In genomic region chr3L:3319992-3320732, dm6 we compare ENCODE assay signal across 1 fruit fly cellular context.
TF ChIP-seq lines count a peak whose summit lies in the region.

No protein-coding gene starts in this region.

TF ChIP-seq in whole organism, embryonic, 481 proteins besides CTCF, POLR2A, EP300 and RAD21 (continued from another document and continues in another):
- no peak for TF ChIP-seq CG10209 (GFP tag; optimal IDR thresholded peaks at IDR 0.05; lab: Kevin White, UChicago)
- no peak for TF ChIP-seq D (optimal IDR thresholded peaks at IDR 0.05; lab: Kevin White, UChicago)
- TF ChIP-seq D (GFP tag; optimal IDR thresholded peaks at IDR 0.05; lab: Kevin White, UChicago): no peak
- no peak for TF ChIP-seq CG6254 (GFP tag; optimal IDR thresholded peaks at IDR 0.05; lab: Kevin White, UChicago)
- peak; percentile 43 for TF ChIP-seq Xbp1 (GFP tag; optimal IDR thresholded peaks at IDR 0.05; lab: Kevin White, UChicago)
- no peak for TF ChIP-seq usp (GFP tag; optimal IDR thresholded peaks at IDR 0.05; lab: Kevin White, UChicago)
- no peak for TF ChIP-seq CG18262 (tag; optimal IDR thresholded peaks at IDR 0.05; lab: Kevin White, UChicago)
- no peak for TF ChIP-seq Drgx (GFP tag; IDR thresholded peaks at IDR 0.05; lab: Robert Waterston, UW)
- peak; percentile 41 for TF ChIP-seq mam (GFP tag; optimal IDR thresholded peaks at IDR 0.05; lab: Kevin White, UChicago)
- TF ChIP-seq exex (tag; optimal IDR thresholded peaks at IDR 0.05; lab: Kevin White, UChicago): no peak
- TF ChIP-seq ewg (GFP tag; optimal IDR thresholded peaks at IDR 0.05; lab: Kevin White, UChicago): no peak
- TF ChIP-seq CG8359 (GFP tag; optimal IDR thresholded peaks at IDR 0.05; lab: Kevin White, UChicago; ENCODE audit: borderline replicate concordance): no peak
- no peak for TF ChIP-seq CG8944 (GFP tag; optimal IDR thresholded peaks at IDR 0.05; lab: Kevin White, UChicago)
- no peak for TF ChIP-seq ac (GFP tag; optimal IDR thresholded peaks at IDR 0.05; lab: Kevin White, UChicago)
- TF ChIP-seq row (GFP tag; IDR thresholded peaks at IDR 0.05; lab: Robert Waterston, UW): peak; percentile 78
- TF ChIP-seq CG16815 (GFP tag; optimal IDR thresholded peaks at IDR 0.05; lab: Kevin White, UChicago): no peak
- no peak for TF ChIP-seq CHES-1-like (GFP tag; optimal IDR thresholded peaks at IDR 0.05; lab: Kevin White, UChicago)
- no peak for TF ChIP-seq Asciz (GFP tag; optimal IDR thresholded peaks at IDR 0.05; lab: Kevin White, UChicago)
- no peak for TF ChIP-seq CG12104 (GFP tag; optimal IDR thresholded peaks at IDR 0.05; lab: Kevin White, UChicago)
- no peak for TF ChIP-seq CG2202 (tag; optimal IDR thresholded peaks at IDR 0.05; lab: Kevin White, UChicago)
- no peak for TF ChIP-seq rib (GFP tag; IDR thresholded peaks at IDR 0.05; lab: Robert Waterston, UW)
- no peak for TF ChIP-seq Lhr (GFP tag; optimal IDR thresholded peaks at IDR 0.05; lab: Kevin White, UChicago)
- TF ChIP-seq amos (GFP tag; IDR thresholded peaks at IDR 0.05; lab: Robert Waterston, UW; ENCODE audit: partially characterized antibody): no peak
- peak; percentile 23 for TF ChIP-seq unpg (GFP tag; optimal IDR thresholded peaks at IDR 0.05; lab: Kevin White, UChicago)
- no peak for TF ChIP-seq Dll (GFP tag; IDR thresholded peaks at IDR 0.05; lab: Robert Waterston, UW; ENCODE audit: partially characterized antibody)
- no peak for TF ChIP-seq tap (tag; optimal IDR thresholded peaks at IDR 0.05; lab: Kevin White, UChicago)
- TF ChIP-seq lov (optimal IDR thresholded peaks at IDR 0.05; lab: Kevin White, UChicago): no peak
- TF ChIP-seq lov (GFP tag; IDR thresholded peaks at IDR 0.05; lab: Robert Waterston, UW): no peak
- no peak for TF ChIP-seq CG16813 (GFP tag; IDR thresholded peaks at IDR 0.05; lab: Robert Waterston, UW; ENCODE audit: partially characterized antibody)
- peak; percentile 3 for TF ChIP-seq CG13424 (tag; optimal IDR thresholded peaks at IDR 0.05; lab: Kevin White, UChicago)
- no peak for TF ChIP-seq chm (GFP tag; IDR thresholded peaks at IDR 0.05; lab: Robert Waterston, UW)
- peak; percentile 14 for TF ChIP-seq Hsf (GFP tag; optimal IDR thresholded peaks at IDR 0.05; lab: Kevin White, UChicago)
- no peak for TF ChIP-seq run (tag; optimal IDR thresholded peaks at IDR 0.05; lab: Kevin White, UChicago)
- TF ChIP-seq gce (GFP tag; IDR thresholded peaks at IDR 0.05; lab: Robert Waterston, UW): no peak
- TF ChIP-seq Bgb (GFP tag; IDR thresholded peaks at IDR 0.05; lab: Robert Waterston, UW; ENCODE audit: partially characterized antibody): no peak
- no peak for TF ChIP-seq tna (GFP tag; IDR thresholded peaks at IDR 0.05; lab: Robert Waterston, UW; ENCODE audit: partially characterized antibody)
- no peak for TF ChIP-seq CG10267 (tag; optimal IDR thresholded peaks at IDR 0.05; lab: Kevin White, UChicago)
- no peak for TF ChIP-seq z (GFP tag; IDR thresholded peaks at IDR 0.05; lab: Robert Waterston, UW)
- TF ChIP-seq CG14014 (GFP tag; IDR thresholded peaks at IDR 0.05; lab: Robert Waterston, UW): 0 out of 2 replicates have a peak, but pooled peaks have one; percentile 47
- no peak for TF ChIP-seq dati (GFP tag; IDR thresholded peaks at IDR 0.05; lab: Robert Waterston, UW)
- TF ChIP-seq tll (GFP tag; optimal IDR thresholded peaks at IDR 0.05; lab: Kevin White, UChicago): no peak
- no peak for TF ChIP-seq CG7963 (GFP tag; IDR thresholded peaks at IDR 0.05; lab: Robert Waterston, UW; ENCODE audit: partially characterized antibody)
- no peak for TF ChIP-seq CG13624 (GFP tag; optimal IDR thresholded peaks at IDR 0.05; lab: Kevin White, UChicago)
- TF ChIP-seq kni (GFP tag; optimal IDR thresholded peaks at IDR 0.05; lab: Kevin White, UChicago): no peak
- no peak for TF ChIP-seq sr (GFP tag; IDR thresholded peaks at IDR 0.05; lab: Robert Waterston, UW)
- no peak for TF ChIP-seq p53 (GFP tag; optimal IDR thresholded peaks at IDR 0.05; lab: Kevin White, UChicago)
- TF ChIP-seq CG12769 (tag; optimal IDR thresholded peaks at IDR 0.05; lab: Kevin White, UChicago): peak; percentile 43
- TF ChIP-seq CG33213 (GFP tag; optimal IDR thresholded peaks at IDR 0.05; lab: Kevin White, UChicago): no peak
- TF ChIP-seq ato (GFP tag; IDR thresholded peaks at IDR 0.05; lab: Robert Waterston, UW; ENCODE audit: partially characterized antibody): no peak
- no peak for TF ChIP-seq sim (GFP tag; IDR thresholded peaks at IDR 0.05; lab: Robert Waterston, UW)
- TF ChIP-seq h (optimal IDR thresholded peaks at IDR 0.05; lab: Kevin White, UChicago): no peak
- TF ChIP-seq ERR (GFP tag; optimal IDR thresholded peaks at IDR 0.05; lab: Kevin White, UChicago): peak; percentile 57
- peak; percentile 43; the same call in 1 of the 2 replicates for TF ChIP-seq CG14441 (GFP tag; IDR thresholded peaks at IDR 0.05; lab: Robert Waterston, UW)
- no peak for TF ChIP-seq pfk (GFP tag; optimal IDR thresholded peaks at IDR 0.05; lab: Kevin White, UChicago)
- no peak for TF ChIP-seq bowl (GFP tag; IDR thresholded peaks at IDR 0.05; lab: Robert Waterston, UW)
- TF ChIP-seq CG31365 (tag; optimal IDR thresholded peaks at IDR 0.05; lab: Kevin White, UChicago): no peak
- TF ChIP-seq gt (GFP tag; IDR thresholded peaks at IDR 0.05; lab: Robert Waterston, UW): no peak
- peak; percentile 47 for TF ChIP-seq CG34376 (GFP tag; optimal IDR thresholded peaks at IDR 0.05; lab: Kevin White, UChicago)
- peak; percentile 43 for TF ChIP-seq CG4282 (GFP tag; optimal IDR thresholded peaks at IDR 0.05; lab: Kevin White, UChicago)
- TF ChIP-seq hbn (GFP tag; IDR thresholded peaks at IDR 0.05; lab: Robert Waterston, UW; ENCODE audit: partially characterized antibody): no peak
- no peak for TF ChIP-seq al (GFP tag; IDR thresholded peaks at IDR 0.05; lab: Robert Waterston, UW)
- no peak for TF ChIP-seq HLH4C (GFP tag; IDR thresholded peaks at IDR 0.05; lab: Robert Waterston, UW; ENCODE audit: partially characterized antibody)
- no peak for TF ChIP-seq Sry-δ (GFP tag; optimal IDR thresholded peaks at IDR 0.05; lab: Kevin White, UChicago)
- peak; percentile 4 for TF ChIP-seq CG9817 (tag; optimal IDR thresholded peaks at IDR 0.05; lab: Kevin White, UChicago)
- TF ChIP-seq Pdp1 (GFP tag; optimal IDR thresholded peaks at IDR 0.05; lab: Kevin White, UChicago): peak; percentile 33 to 59
- peak; percentile 50 for TF ChIP-seq lab (GFP tag; optimal IDR thresholded peaks at IDR 0.05; lab: Kevin White, UChicago)
- TF ChIP-seq sqz (GFP tag; optimal IDR thresholded peaks at IDR 0.05; lab: Kevin White, UChicago): no peak
- no peak for TF ChIP-seq ap (GFP tag; IDR thresholded peaks at IDR 0.05; lab: Robert Waterston, UW)
- TF ChIP-seq CG42726 (GFP tag; IDR thresholded peaks at IDR 0.05; lab: Robert Waterston, UW; ENCODE audit: partially characterized antibody): no peak
- TF ChIP-seq ro (GFP tag; IDR thresholded peaks at IDR 0.05; lab: Robert Waterston, UW): no peak
- 0 out of 3 replicates have a peak, but pooled peaks have one; percentile 12 for TF ChIP-seq CG3726 (GFP tag; IDR thresholded peaks at IDR 0.05; lab: Robert Waterston, UW)
- no peak for TF ChIP-seq CG10959 (GFP tag; IDR thresholded peaks at IDR 0.05; lab: Robert Waterston, UW)
- no peak for TF ChIP-seq jing (GFP tag; optimal IDR thresholded peaks at IDR 0.05; lab: Kevin White, UChicago)
- no peak for TF ChIP-seq pb (GFP tag; optimal IDR thresholded peaks at IDR 0.05; lab: Kevin White, UChicago)
- TF ChIP-seq CG9932 (GFP tag; IDR thresholded peaks at IDR 0.05; lab: Robert Waterston, UW): 0 out of 2 replicates have a peak, but pooled peaks have one; percentile 32
- TF ChIP-seq CG8765 (GFP tag; IDR thresholded peaks at IDR 0.05; lab: Robert Waterston, UW): no peak
- no peak for TF ChIP-seq CG5953 (GFP tag; IDR thresholded peaks at IDR 0.05; lab: Robert Waterston, UW)
- TF ChIP-seq NFAT (GFP tag; IDR thresholded peaks at IDR 0.05; lab: Robert Waterston, UW): 0 out of 2 replicates have a peak, but pooled peaks have one; percentile 30
- no peak for TF ChIP-seq kay (GFP tag; optimal IDR thresholded peaks at IDR 0.05; lab: Kevin White, UChicago)
- TF ChIP-seq gcm2 (GFP tag; optimal IDR thresholded peaks at IDR 0.05; lab: Kevin White, UChicago): no peak
- peak in 1 of 2 experiments; percentile 97 for TF ChIP-seq Hr78 (GFP tag; optimal IDR thresholded peaks at IDR 0.05; lab: Kevin White, UChicago)
- no peak for TF ChIP-seq knrl (GFP tag; IDR thresholded peaks at IDR 0.05; lab: Robert Waterston, UW; ENCODE audit: partially characterized antibody)
- TF ChIP-seq H2.0 (GFP tag; IDR thresholded peaks at IDR 0.05; lab: Robert Waterston, UW): no peak
- TF ChIP-seq CG17385 (GFP tag; optimal IDR thresholded peaks at IDR 0.05; lab: Kevin White, UChicago): peak; percentile 38
- TF ChIP-seq wek (GFP tag; optimal IDR thresholded peaks at IDR 0.05; lab: Kevin White, UChicago): no peak
- TF ChIP-seq C15 (GFP tag; IDR thresholded peaks at IDR 0.05; lab: Robert Waterston, UW): no peak
- TF ChIP-seq Adf1 (GFP tag; IDR thresholded peaks at IDR 0.05; lab: Robert Waterston, UW): 0 out of 2 replicates have a peak, but pooled peaks have one; percentile 10
- TF ChIP-seq CG6791 (GFP tag; IDR thresholded peaks at IDR 0.05; lab: Robert Waterston, UW; ENCODE audit: partially characterized antibody): no peak
- no peak for TF ChIP-seq Sox100B (GFP tag; optimal IDR thresholded peaks at IDR 0.05; lab: Kevin White, UChicago)
- no peak for TF ChIP-seq oc (tag; optimal IDR thresholded peaks at IDR 0.05; lab: Kevin White, UChicago)
- TF ChIP-seq Jarid2 (GFP tag; optimal IDR thresholded peaks at IDR 0.05; lab: Kevin White, UChicago): no peak
- no peak for TF ChIP-seq CG2889 (GFP tag; IDR thresholded peaks at IDR 0.05; lab: Robert Waterston, UW)
- TF ChIP-seq CG3407 (GFP tag; optimal IDR thresholded peaks at IDR 0.05; lab: Kevin White, UChicago): no peak
- TF ChIP-seq Doc2 (GFP tag; IDR thresholded peaks at IDR 0.05; lab: Robert Waterston, UW): no peak
- TF ChIP-seq Hr39 (optimal IDR thresholded peaks at IDR 0.05; lab: Kevin White, UChicago): no peak
- TF ChIP-seq Fer1 (GFP tag; optimal IDR thresholded peaks at IDR 0.05; lab: Kevin White, UChicago): peak; percentile 46
- TF ChIP-seq CG15073 (GFP tag; optimal IDR thresholded peaks at IDR 0.05; lab: Kevin White, UChicago): no peak
- TF ChIP-seq CG3163 (GFP tag; optimal IDR thresholded peaks at IDR 0.05; lab: Kevin White, UChicago): no peak
- TF ChIP-seq Stat92E (GFP tag; optimal IDR thresholded peaks at IDR 0.05; lab: Kevin White, UChicago): no peak
- TF ChIP-seq Poxn (GFP tag; IDR thresholded peaks at IDR 0.05; lab: Robert Waterston, UW): no peak
- no peak for TF ChIP-seq Fer2 (tag; optimal IDR thresholded peaks at IDR 0.05; lab: Kevin White, UChicago)
- peak; percentile 15 for TF ChIP-seq CG6765 (GFP tag; optimal IDR thresholded peaks at IDR 0.05; lab: Kevin White, UChicago)
- no peak for TF ChIP-seq CG11695 (GFP tag; IDR thresholded peaks at IDR 0.05; lab: Robert Waterston, UW)
- peak; percentile 2 for TF ChIP-seq CG12219 (GFP tag; optimal IDR thresholded peaks at IDR 0.05; lab: Kevin White, UChicago)
- TF ChIP-seq Sin3A (optimal IDR thresholded peaks at IDR 0.05; lab: Kevin White, UChicago): no peak
- TF ChIP-seq stwl (tag; optimal IDR thresholded peaks at IDR 0.05; lab: Kevin White, UChicago): no peak
- no peak for TF ChIP-seq CG7987 (GFP tag; optimal IDR thresholded peaks at IDR 0.05; lab: Kevin White, UChicago)
- no peak for TF ChIP-seq cad (GFP tag; optimal IDR thresholded peaks at IDR 0.05; lab: Kevin White, UChicago)
- TF ChIP-seq Sry-β (GFP tag; optimal IDR thresholded peaks at IDR 0.05; lab: Kevin White, UChicago): no peak
- peak; percentile 34 for TF ChIP-seq Antp (GFP tag; optimal IDR thresholded peaks at IDR 0.05; lab: Kevin White, UChicago)
- no peak for TF ChIP-seq Trl (optimal IDR thresholded peaks at IDR 0.05; lab: Kevin White, UChicago)
- TF ChIP-seq Trl (GFP tag; optimal IDR thresholded peaks at IDR 0.05; lab: Kevin White, UChicago): peak; percentile 19
- TF ChIP-seq dpn (GFP tag; optimal IDR thresholded peaks at IDR 0.05; lab: Kevin White, UChicago): peak; percentile 6 to 33
- TF ChIP-seq dm (GFP tag; optimal IDR thresholded peaks at IDR 0.05; lab: Kevin White, UChicago): no peak
- TF ChIP-seq Hr51 (GFP tag; optimal IDR thresholded peaks at IDR 0.05; lab: Kevin White, UChicago): no peak
- no peak for TF ChIP-seq Doc3 (GFP tag; IDR thresholded peaks at IDR 0.05; lab: Robert Waterston, UW; ENCODE audit: partially characterized antibody)
- no peak for TF ChIP-seq btn (GFP tag; optimal IDR thresholded peaks at IDR 0.05; lab: Kevin White, UChicago)
- peak; percentile 32 for TF ChIP-seq gem (tag; optimal IDR thresholded peaks at IDR 0.05; lab: Kevin White, UChicago)
- no peak for TF ChIP-seq ash1 (GFP tag; optimal IDR thresholded peaks at IDR 0.05; lab: Kevin White, UChicago)
- peak; percentile 1 for TF ChIP-seq pnt (GFP tag; optimal IDR thresholded peaks at IDR 0.05; lab: Kevin White, UChicago)
- TF ChIP-seq CG4854 (GFP tag; optimal IDR thresholded peaks at IDR 0.05; lab: Kevin White, UChicago): no peak
- TF ChIP-seq emc (GFP tag; optimal IDR thresholded peaks at IDR 0.05; lab: Kevin White, UChicago): no peak
- no peak for TF ChIP-seq Oaz (GFP tag; IDR thresholded peaks at IDR 0.05; lab: Robert Waterston, UW)
- no peak for TF ChIP-seq fd102C (GFP tag; optimal IDR thresholded peaks at IDR 0.05; lab: Kevin White, UChicago)
- no peak for TF ChIP-seq HLH3B (GFP tag; IDR thresholded peaks at IDR 0.05; lab: Robert Waterston, UW)
- no peak for TF ChIP-seq BEAF-32 (GFP tag; optimal IDR thresholded peaks at IDR 0.05; lab: Kevin White, UChicago)
- no peak for TF ChIP-seq CG6683 (GFP tag; optimal IDR thresholded peaks at IDR 0.05; lab: Kevin White, UChicago)
- TF ChIP-seq pum (GFP tag; optimal IDR thresholded peaks at IDR 0.05; lab: Kevin White, UChicago): no peak
- TF ChIP-seq mld (GFP tag; IDR thresholded peaks at IDR 0.05; lab: Robert Waterston, UW; ENCODE audit: partially characterized antibody): no peak
- peak; percentile 78 for TF ChIP-seq ftz-f1 (GFP tag; optimal IDR thresholded peaks at IDR 0.05; lab: Kevin White, UChicago)
- peak; percentile 50 for TF ChIP-seq lilli (GFP tag; optimal IDR thresholded peaks at IDR 0.05; lab: Kevin White, UChicago)
- TF ChIP-seq CG15479 (GFP tag; optimal IDR thresholded peaks at IDR 0.05; lab: Kevin White, UChicago): no peak
- no peak for TF ChIP-seq CG1529 (GFP tag; optimal IDR thresholded peaks at IDR 0.05; lab: Kevin White, UChicago)
- TF ChIP-seq Myb (GFP tag; optimal IDR thresholded peaks at IDR 0.05; lab: Kevin White, UChicago): no peak
- no peak for TF ChIP-seq Rx (GFP tag; IDR thresholded peaks at IDR 0.05; lab: Robert Waterston, UW)
- no peak for TF ChIP-seq CG13775 (GFP tag; optimal IDR thresholded peaks at IDR 0.05; lab: Kevin White, UChicago)
